Worm (Caenorhabditis elegans): Measurements from ENCODE around the gene F52H2.5.

F52H2.5 gene

ce11 chrX:2559979-2560378 lies at the start of gene F52H2.5:
Gene F52H2.5, minus strand, starts transcription at chrX:2560079.
- TF ChIP-seq unc-62 (GFP tag; optimal IDR thresholded peaks at IDR 0.05): no peak

DNA sequence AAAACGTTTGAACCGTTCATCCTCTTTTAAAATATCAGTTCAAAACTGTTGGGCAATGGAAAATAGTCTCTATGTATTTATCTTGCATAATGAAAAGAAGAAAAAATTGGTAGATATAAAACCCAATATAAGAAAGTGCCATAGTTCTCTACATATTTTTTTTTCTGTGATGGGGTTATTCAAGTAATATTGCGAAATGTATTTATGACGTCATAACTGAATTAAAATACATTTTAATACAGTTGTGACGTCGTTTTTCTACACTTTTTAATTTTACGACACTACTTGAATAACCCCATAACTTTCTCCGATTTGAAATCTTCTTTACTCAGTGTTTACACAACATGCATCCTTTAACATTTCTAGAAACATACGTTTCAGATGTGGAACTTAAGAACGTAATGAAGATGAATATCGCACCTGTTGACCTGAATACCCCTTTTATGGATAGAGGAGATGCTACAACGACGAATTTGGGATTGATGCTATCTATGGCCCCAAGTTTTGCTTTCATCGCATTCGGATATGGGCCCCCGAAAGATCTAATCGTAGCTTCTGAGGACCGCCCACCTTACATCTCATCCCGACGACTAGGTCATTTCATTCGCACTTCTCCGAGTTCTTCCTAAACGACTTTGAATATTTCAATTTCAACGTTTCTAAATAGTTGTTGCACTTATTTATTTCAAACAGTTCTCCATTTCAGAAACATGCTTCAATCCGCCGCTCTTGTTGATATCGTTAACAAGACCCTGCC lies 47.8 kb upstream of the F52H2.5 start, which contains the start of gene T03G6.1:
T03G6.1 (plus strand) TSS at position 707 of the 757 bp plus-strand sequence.
- no peak for TF ChIP-seq unc-62 (GFP tag; optimal IDR thresholded peaks at IDR 0.05)

- no peak for TF ChIP-seq unc-62 (GFP tag; optimal IDR thresholded peaks at IDR 0.05)
These were observed 44.6 kb upstream of the F52H2.5 start for ce11 chrX:2604358-2605016.

- TF ChIP-seq unc-62 (GFP tag; optimal IDR thresholded peaks at IDR 0.05): no peak
These were observed 41.3 kb upstream of the F52H2.5 start for ce11 chrX:2601025-2601705.

- TF ChIP-seq unc-62 (GFP tag; optimal IDR thresholded peaks at IDR 0.05): no peak
These were observed 39.0 kb upstream of the F52H2.5 start for ce11 chrX:2598833-2599279.

- no peak for TF ChIP-seq unc-62 (GFP tag; optimal IDR thresholded peaks at IDR 0.05)
These were observed 36.7 kb upstream of the F52H2.5 start for ce11 chrX:2596605-2597004.

DNA sequence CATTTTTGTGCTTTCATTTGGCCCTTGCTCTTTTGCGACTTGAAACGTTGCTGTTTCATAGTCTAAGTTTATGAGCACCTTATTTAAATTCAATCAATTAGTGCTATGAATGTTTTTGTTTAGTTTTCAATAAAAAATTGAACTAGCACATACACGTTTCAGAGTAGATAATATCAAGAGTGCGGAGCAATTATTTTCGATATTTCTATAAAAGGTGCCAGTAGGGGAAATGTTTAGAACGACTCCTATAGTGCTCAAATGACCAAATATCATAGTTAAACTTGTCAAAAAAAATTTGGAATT lies 35.8 kb upstream of the F52H2.5 start:
- TF ChIP-seq unc-62 (GFP tag; optimal IDR thresholded peaks at IDR 0.05): no peak

- TF ChIP-seq unc-62 (GFP tag; optimal IDR thresholded peaks at IDR 0.05): no peak
These were observed 35.3 kb upstream of the F52H2.5 start for ce11 chrX:2595027-2595756.

- TF ChIP-seq unc-62 (GFP tag; optimal IDR thresholded peaks at IDR 0.05): no peak
These were observed 33.8 kb upstream of the F52H2.5 start, which contains the start of the genes nhr-40 and T03G6.7 for ce11 chrX:2593703-2594102. Gene nhr-40, plus strand, starts transcription at chrX:2594003. Gene T03G6.7, plus strand, starts transcription at chrX:2594039.

DNA sequence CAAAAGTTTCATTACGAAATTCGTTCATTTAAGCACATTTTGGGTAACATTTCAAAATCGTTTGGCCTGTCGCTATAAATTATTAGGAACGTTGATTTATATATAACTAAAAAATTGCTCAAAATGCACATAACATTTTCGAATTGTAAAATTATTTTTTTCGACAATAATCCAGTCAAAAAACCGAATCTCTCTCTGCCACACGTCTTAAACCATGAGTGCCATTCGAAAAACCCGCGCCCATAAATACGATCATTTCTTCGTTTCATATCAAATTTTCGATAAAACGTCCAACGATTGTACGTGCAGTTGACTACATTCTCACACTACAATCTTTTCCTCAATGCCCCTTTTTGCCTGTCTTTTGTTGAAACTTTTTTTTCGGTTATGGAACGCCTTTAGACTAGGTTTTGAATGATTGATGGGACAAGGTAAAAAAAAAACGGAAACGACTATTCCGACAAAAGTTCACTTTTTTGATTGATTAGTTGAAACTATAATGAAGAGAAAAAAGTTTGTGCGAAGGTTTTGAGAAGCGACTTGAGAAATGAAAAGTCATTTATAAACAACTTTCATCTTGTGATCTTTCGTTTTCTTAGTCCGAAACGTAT lies 32.9 kb upstream of the F52H2.5 start:
- no peak for TF ChIP-seq unc-62 (GFP tag; optimal IDR thresholded peaks at IDR 0.05)

- no peak for TF ChIP-seq unc-62 (GFP tag; optimal IDR thresholded peaks at IDR 0.05)
These were observed 31.7 kb upstream of the F52H2.5 start for ce11 chrX:2591586-2592000.

- no peak for TF ChIP-seq unc-62 (GFP tag; optimal IDR thresholded peaks at IDR 0.05)
These were observed 30.9 kb upstream of the F52H2.5 start for ce11 chrX:2590777-2591176.

ce11 chrX:2590023-2590422 lies 30.1 kb upstream of the F52H2.5 start:
- no peak for TF ChIP-seq unc-62 (GFP tag; optimal IDR thresholded peaks at IDR 0.05)

DNA sequence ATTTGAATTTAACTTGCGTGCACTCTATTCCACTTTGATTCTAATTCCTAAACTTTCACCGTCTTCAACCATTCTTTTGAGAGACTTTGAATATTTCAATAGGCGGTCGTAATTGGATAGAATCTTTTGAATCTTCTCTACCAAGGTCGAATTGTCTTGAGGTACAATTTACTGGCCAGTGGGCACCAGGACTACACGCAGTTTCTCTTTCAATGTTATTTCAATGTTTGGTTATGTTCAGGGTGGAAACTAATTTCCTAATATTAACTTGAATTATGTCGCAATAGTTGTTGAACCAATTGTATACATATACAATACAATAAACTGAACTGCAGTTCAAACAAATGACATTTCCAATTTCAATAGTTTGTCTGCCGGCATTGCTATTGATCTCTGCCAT lies 28.1 kb upstream of the F52H2.5 start:
- no peak for TF ChIP-seq unc-62 (GFP tag; optimal IDR thresholded peaks at IDR 0.05)

- TF ChIP-seq unc-62 (GFP tag; optimal IDR thresholded peaks at IDR 0.05): no peak
These were observed 25.8 kb upstream of the F52H2.5 start, which contains the start of gene H01M10.2 for ce11 chrX:2585655-2586054. Gene H01M10.2, minus strand, starts transcription at chrX:2585755.

Data from whole organism, dauer.